Fruit fly (Drosophila melanogaster): ENCODE data around the gene Ype.

Gene Ype

DNA sequence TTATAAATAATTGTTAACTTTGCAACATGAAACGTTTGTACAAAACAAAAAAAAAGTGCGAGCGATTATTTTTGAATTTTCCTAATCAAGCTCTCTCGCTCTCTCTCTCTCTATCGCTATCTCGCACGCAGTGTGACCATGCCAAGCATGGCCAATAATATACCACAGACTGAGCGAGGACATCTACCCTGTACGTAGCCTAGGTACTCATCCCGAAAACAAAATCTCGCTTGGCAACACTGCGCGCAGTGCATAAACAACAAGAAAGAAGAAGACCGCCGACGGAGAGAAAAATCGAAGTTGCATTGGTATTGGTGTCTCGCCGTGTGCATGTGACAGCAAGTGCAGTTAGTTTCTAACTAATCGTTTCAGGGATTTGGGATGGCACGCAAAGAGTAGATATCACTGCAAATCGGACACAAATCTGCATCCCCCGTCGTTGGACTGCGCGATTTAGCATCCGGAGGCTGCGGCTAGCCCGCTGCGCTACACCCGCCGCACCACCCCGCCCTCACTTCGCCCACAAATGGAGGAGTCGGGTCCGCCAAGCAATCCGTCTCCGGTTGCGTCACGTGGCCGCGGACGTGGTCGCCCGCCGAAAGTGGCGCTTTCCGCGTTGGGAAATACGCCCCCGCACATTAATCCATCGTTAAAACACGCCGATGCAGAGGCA, 25.9 kb upstream of the Ype start, which contains the start of the genes CG1998 and Set2 (continued):
- no peak for TF ChIP-seq en (GFP tag; optimal IDR thresholded peaks at IDR 0.05)
- TF ChIP-seq Deaf1 (tag; optimal IDR thresholded peaks at IDR 0.05): peak; percentile 45
- peak; percentile 28 for TF ChIP-seq CG31365 (tag; optimal IDR thresholded peaks at IDR 0.05)
- TF ChIP-seq Oli (tag; optimal IDR thresholded peaks at IDR 0.05): no peak
- TF ChIP-seq D19A (tag; optimal IDR thresholded peaks at IDR 0.05): no peak
- TF ChIP-seq prd (optimal IDR thresholded peaks at IDR 0.05): no peak
- no peak for TF ChIP-seq prd (GFP tag; IDR thresholded peaks at IDR 0.05)
- no peak for TF ChIP-seq Camta (GFP tag; optimal IDR thresholded peaks at IDR 0.05)
- no peak for TF ChIP-seq B-H1 (GFP tag; IDR thresholded peaks at IDR 0.05)
- no peak for TF ChIP-seq CG12299 (tag; optimal IDR thresholded peaks at IDR 0.05)
- no peak for TF ChIP-seq Taf1 (GFP tag; IDR thresholded peaks at IDR 0.05)
- peak in 1 of 2 experiments; percentile 61 for TF ChIP-seq Trl (optimal IDR thresholded peaks at IDR 0.05)
- peak; percentile 27 for TF ChIP-seq Trl (GFP tag; optimal IDR thresholded peaks at IDR 0.05)
- peak; percentile 56; the same call in 2 of the 3 replicates for TF ChIP-seq knrl (GFP tag; IDR thresholded peaks at IDR 0.05; ENCODE audit: partially characterized antibody)
- 0 out of 2 replicates have a peak, but pooled peaks have one; percentile 18 for TF ChIP-seq CG6272 (GFP tag; IDR thresholded peaks at IDR 0.05)
- TF ChIP-seq CG3838 (GFP tag; optimal IDR thresholded peaks at IDR 0.05): no peak
- no peak for TF ChIP-seq CG17328 (GFP tag; IDR thresholded peaks at IDR 0.05)
- TF ChIP-seq BEAF-32 (GFP tag; optimal IDR thresholded peaks at IDR 0.05): peak; percentile 61
- TF ChIP-seq GATAe (GFP tag; conservative IDR thresholded peaks at IDR 0.05): peak; percentile 46; the same call in 1 of the 2 replicates
- no peak for TF ChIP-seq CG15073 (GFP tag; optimal IDR thresholded peaks at IDR 0.05)
- no peak for TF ChIP-seq kay (GFP tag; optimal IDR thresholded peaks at IDR 0.05)
- no peak for TF ChIP-seq CG11247 (GFP tag; IDR thresholded peaks at IDR 0.05)
- TF ChIP-seq trh (GFP tag; optimal IDR thresholded peaks at IDR 0.05): no peak
- peak; percentile 51 for TF ChIP-seq ewg (GFP tag; optimal IDR thresholded peaks at IDR 0.05)
- TF ChIP-seq jing (GFP tag; optimal IDR thresholded peaks at IDR 0.05): no peak
- TF ChIP-seq CG12659 (GFP tag; optimal IDR thresholded peaks at IDR 0.05): peak; percentile 80
- peak; percentile 27; the same call in 1 of the 2 replicates for TF ChIP-seq Scr (GFP tag; IDR thresholded peaks at IDR 0.05; ENCODE audit: partially characterized antibody)
- TF ChIP-seq Nf-YA (GFP tag; IDR thresholded peaks at IDR 0.05): no peak
- TF ChIP-seq CG4282 (GFP tag; optimal IDR thresholded peaks at IDR 0.05): no peak
- TF ChIP-seq Doc2 (GFP tag; IDR thresholded peaks at IDR 0.05): no peak
- TF ChIP-seq CG5245 (GFP tag; optimal IDR thresholded peaks at IDR 0.05): no peak
- TF ChIP-seq CG17359 (tag; optimal IDR thresholded peaks at IDR 0.05): no peak
- no peak for TF ChIP-seq sqz (GFP tag; optimal IDR thresholded peaks at IDR 0.05)
- TF ChIP-seq dpn (GFP tag; optimal IDR thresholded peaks at IDR 0.05): peak in 1 of 2 experiments; percentile 47
- TF ChIP-seq pnt (GFP tag; optimal IDR thresholded peaks at IDR 0.05): peak; percentile 1
- no peak for TF ChIP-seq Ada2b (GFP tag; IDR thresholded peaks at IDR 0.05)
- TF ChIP-seq CG13296 (GFP tag; optimal IDR thresholded peaks at IDR 0.05): no peak
- no peak for TF ChIP-seq lov (optimal IDR thresholded peaks at IDR 0.05)
- TF ChIP-seq lov (GFP tag; IDR thresholded peaks at IDR 0.05): no peak
- TF ChIP-seq CG1792 (GFP tag; optimal IDR thresholded peaks at IDR 0.05): no peak
- peak; percentile 35 for TF ChIP-seq CG15601 (tag; optimal IDR thresholded peaks at IDR 0.05)
- TF ChIP-seq CG10267 (tag; optimal IDR thresholded peaks at IDR 0.05): peak; percentile 93
- no peak for TF ChIP-seq CG4854 (GFP tag; optimal IDR thresholded peaks at IDR 0.05)
- no peak for TF ChIP-seq Atf6 (GFP tag; IDR thresholded peaks at IDR 0.05)
- peak in 1 of 3 experiments; percentile 30 for TF ChIP-seq Stat92E (GFP tag; optimal IDR thresholded peaks at IDR 0.05)
- TF ChIP-seq Chrac-16 (GFP tag; optimal IDR thresholded peaks at IDR 0.05): no peak
- no peak for TF ChIP-seq cad (GFP tag; optimal IDR thresholded peaks at IDR 0.05)
- TF ChIP-seq pan (optimal IDR thresholded peaks at IDR 0.05): no peak
- TF ChIP-seq pan (GFP tag; optimal IDR thresholded peaks at IDR 0.05 in 1 of 2, IDR thresholded peaks at IDR 0.05 in 1 of 2): peak in 1 of 2 experiments; percentile 34
- TF ChIP-seq CG2129 (GFP tag; IDR thresholded peaks at IDR 0.05; ENCODE audit: partially characterized antibody): no peak
- TF ChIP-seq CG10565 (GFP tag; optimal IDR thresholded peaks at IDR 0.05): no peak
